Worm (Caenorhabditis elegans) whole organism, midembryonic: Measurements from ENCODE around the gene srh-21.

ENCODE experiments used
- tab-1 ChIP-seq: fragments of 200-800 bp; sonication (Bioruptor generic); IDR thresholded peaks from 2 replicates; pipeline ENCODE4 v1.3.6; 2022; ENCODE audit warnings: missing genetic modification characterization, missing compliant biosample characterization
- ztf-23 ChIP-seq: fragments of 200-800 bp; sonication (Bioruptor generic); IDR thresholded peaks from 2 replicates; pipeline ENCODE4 v1.3.6; 2022; ENCODE audit warnings: missing genetic modification reagents, missing genetic modification characterization, missing compliant biosample characterization

DNA sequence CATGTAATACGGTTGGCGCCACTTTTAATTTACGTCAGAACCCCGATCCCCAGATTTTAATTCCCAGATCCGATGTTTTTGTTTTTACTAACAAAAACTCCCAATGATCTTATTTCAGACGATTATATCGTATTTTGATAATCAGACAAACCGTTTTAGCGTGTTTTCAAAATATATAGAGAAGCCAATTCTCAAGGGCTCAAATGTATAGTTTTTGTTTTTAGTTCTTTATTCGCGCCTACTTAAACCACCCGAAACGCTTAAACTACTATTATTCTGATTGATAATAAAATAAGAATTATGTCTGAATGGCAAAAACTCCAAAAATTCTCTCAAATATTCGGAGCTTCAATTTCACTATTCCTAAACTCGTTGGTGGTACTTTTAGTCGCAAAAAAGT lies 30.1 kb downstream of the srh-21 start, which contains the start of gene str-208:
- TF ChIP-seq ztf-23 (GFP tag; lab: Robert Waterston, UW) (no peak), tab-1 (no peak)
